Fruit fly (Drosophila melanogaster): Measurements from ENCODE around the gene CG12279.

The CG12279 gene

dm6 chr3R:12751027-12751426 is 46.1 kb downstream of the CG12279 start:
- TF ChIP-seq gl (tag; optimal IDR thresholded peaks at IDR 0.05): no peak

All from whole organism, pupa.